Worm (Caenorhabditis elegans): Measurements from ENCODE around the gene acr-9.

- no peak for TF ChIP-seq ceh-82 (tag; optimal IDR thresholded peaks at IDR 0.05)
- TF ChIP-seq Y55F3AM.14 (GFP tag; optimal IDR thresholded peaks at IDR 0.05): no peak
- no peak for TF ChIP-seq unc-39 (tag; optimal IDR thresholded peaks at IDR 0.05)
- TF ChIP-seq elt-3 (tag; optimal IDR thresholded peaks at IDR 0.05): no peak
- no peak for TF ChIP-seq nhr-23 (tag; optimal IDR thresholded peaks at IDR 0.05)
- no peak for TF ChIP-seq unc-55 (GFP tag; optimal IDR thresholded peaks at IDR 0.05)
- no peak for TF ChIP-seq fos-1 (tag; optimal IDR thresholded peaks at IDR 0.05)
- TF ChIP-seq nhr-77 (tag; optimal IDR thresholded peaks at IDR 0.05): no peak
- no peak for TF ChIP-seq unc-62 (GFP tag; optimal IDR thresholded peaks at IDR 0.05)
- TF ChIP-seq nhr-12 (tag; optimal IDR thresholded peaks at IDR 0.05): no peak
- TF ChIP-seq egl-27 (tag; optimal IDR thresholded peaks at IDR 0.05): no peak
- TF ChIP-seq peb-1 (tag; optimal IDR thresholded peaks at IDR 0.05): no peak
- TF ChIP-seq ama-1 (optimal IDR thresholded peaks at IDR 0.05): no peak
- TF ChIP-seq ztf-11 (tag; optimal IDR thresholded peaks at IDR 0.05): no peak
Measured at ce11 chrX:13663641-13664633, 17.2 kb upstream of the acr-9 start, which contains the start of gene C04A11.5.

All from whole organism, L2 larva.